Worm (Caenorhabditis elegans) whole organism, L4 larva: Measurements from ENCODE around the gene snr-3.

Experiments used
- F37D6.2 ChIP-seq: sonication (generic microtip); optimal IDR thresholded peaks from 2 replicates; lab custom pipeline; 2016; ENCODE audit warnings: mild to moderate bottlenecking, missing genetic modification characterization, missing compliant biosample characterization
- ZK337.2 ChIP-seq: fragments of 200-800 bp; sonication (Bioruptor generic); IDR thresholded peaks from 2 replicates; pipeline ENCODE4 v1.3.6; 2022; ENCODE audit warnings: missing genetic modification reagents, missing genetic modification characterization, missing compliant biosample characterization
- ama-1 ChIP-seq: fragments of 150-350 bp; optimal IDR thresholded peaks from 2 replicates; lab custom pipeline; 2014; ENCODE audit warnings: inconsistent platforms, mixed read lengths
- dmd-8 ChIP-seq: fragments of 200-800 bp; sonication (Bioruptor generic); IDR thresholded peaks from 2 replicates; pipeline ENCODE4 v1.3.6; 2022; ENCODE audit warnings: missing genetic modification characterization, missing compliant biosample characterization
- egl-43 ChIP-seq: fragments of 200-800 bp; sonication (Bioruptor generic); IDR thresholded peaks from 2 replicates; pipeline ENCODE4 v1.3.6; 2022; ENCODE audit warnings: missing genetic modification reagents, missing genetic modification characterization, missing compliant biosample characterization
- fkh-10 ChIP-seq: fragments of 150-350 bp; optimal IDR thresholded peaks from 2 replicates; lab custom pipeline; 2014; ENCODE audit warnings: missing biosample characterization, missing genetic modification reagents, missing genetic modification characterization
- gei-8 ChIP-seq: fragments of 200-800 bp; sonication (Bioruptor generic); optimal IDR thresholded peaks from 2 replicates; lab custom pipeline; 2018; ENCODE audit warnings: mild to moderate bottlenecking, missing genetic modification characterization, missing compliant biosample characterization
- lin-13 ChIP-seq: fragments of 150-350 bp; optimal IDR thresholded peaks from 2 replicates; lab custom pipeline; 2014; ENCODE audit warnings: missing biosample characterization, missing genetic modification reagents, missing genetic modification characterization
- sdz-12 ChIP-seq: fragments of 200-800 bp; sonication (Bioruptor generic); optimal IDR thresholded peaks from 2 replicates; lab custom pipeline; 2018; ENCODE audit warnings: mild to moderate bottlenecking, missing genetic modification characterization, missing compliant biosample characterization
- skn-1 ChIP-seq: fragments of 150-350 bp; optimal IDR thresholded peaks from 2 replicates; lab custom pipeline; 2014; ENCODE audit warnings: missing biosample characterization, missing genetic modification characterization
- unc-62 ChIP-seq, 3 experiments: fragments of 150-350 bp in 1 of 3; sonication (generic microtip); optimal IDR thresholded peaks in 2 of 3; peaks in 1 of 3; 1 replicate in 1 of 3; 2 replicates in 2 of 3; lab custom pipeline; 2014 to 2017; ENCODE audit warnings: missing biosample characterization in 3 of 3, missing genetic modification characterization in 3 of 3, missing genetic modification reagents in 3 of 3, missing genotype in 1 of 3
- zag-1 ChIP-seq: fragments of 150-350 bp; optimal IDR thresholded peaks from 2 replicates; lab custom pipeline; 2014; ENCODE audit warnings: missing biosample characterization, missing genetic modification characterization
- ztf-11 ChIP-seq: fragments of 150-350 bp; optimal IDR thresholded peaks from 2 replicates; lab custom pipeline; 2014; ENCODE audit warnings: missing biosample characterization, missing genetic modification characterization

DNA sequence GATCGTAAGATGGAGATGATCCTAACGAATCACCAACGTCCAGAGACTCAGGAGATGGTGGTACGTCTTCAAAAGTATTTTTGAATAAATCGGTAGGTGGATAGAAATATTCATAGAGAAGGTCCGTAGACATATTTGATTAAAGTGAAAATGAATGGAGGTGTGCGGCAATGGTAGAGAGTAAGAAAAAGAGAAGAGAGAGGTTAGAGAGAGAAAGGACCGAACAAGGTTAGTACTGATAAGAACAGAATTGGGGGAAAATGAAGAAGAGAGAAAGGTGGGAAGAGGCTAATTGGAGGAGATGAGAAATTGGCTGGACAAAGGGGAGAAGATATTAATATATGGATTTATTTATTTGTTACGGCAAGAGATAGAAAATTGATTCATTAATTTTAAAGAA is 39.9 kb downstream of the snr-3 start, which contains the start of gene nhr-22:
- TF ChIP-seq egl-43 (GFP tag; lab: Robert Waterston, UW) = no peak
- no peak for TF ChIP-seq unc-62 (GFP tag; optimal IDR thresholded peaks at IDR 0.05 in 1 of 2; lab: Kevin White, UChicago)
- TF ChIP-seq unc-62 (tag; optimal IDR thresholded peaks at IDR 0.05; lab: Kevin White, UChicago) = no peak
- no peak for TF ChIP-seq dmd-8 (GFP tag; lab: Robert Waterston, UW)
- no peak for TF ChIP-seq ztf-11 (tag; lab: Kevin White, UChicago)
- no peak for TF ChIP-seq ZK337.2 (GFP tag; lab: Robert Waterston, UW)
- no peak for TF ChIP-seq fkh-10 (GFP tag; lab: Kevin White, UChicago)
- TF ChIP-seq lin-13 (GFP tag; lab: Kevin White, UChicago) = no peak
- TF ChIP-seq skn-1 (tag; lab: Kevin White, UChicago) = no peak
- no peak for TF ChIP-seq ama-1 (lab: Kevin White, UChicago)
- TF ChIP-seq F37D6.2 (tag; lab: Kevin White, UChicago) = no peak
- no peak for TF ChIP-seq zag-1
- TF ChIP-seq sdz-12 (GFP tag; lab: Kevin White, UChicago) = no peak
- TF ChIP-seq gei-8 (GFP tag; lab: Kevin White, UChicago) = no peak
